Worm (Caenorhabditis elegans) whole organism, mixed stage, embryonic: Measurements from ENCODE around the gene dpy-17.

Experiments
- ceh-39 ChIP-seq: fragments of 150-350 bp; optimal IDR thresholded peaks from 2 replicates; lab custom pipeline; 2014; ENCODE audit warnings: missing biosample characterization, missing genetic modification characterization
- ceh-43 ChIP-seq: fragments of 200-800 bp; sonication (Bioruptor generic); optimal IDR thresholded peaks from 2 replicates; lab custom pipeline; 2018; ENCODE audit warnings: mild to moderate bottlenecking, missing genetic modification characterization, moderate library complexity, missing compliant biosample characterization
- ceh-83 ChIP-seq: fragments of 200-800 bp; sonication (Bioruptor generic); optimal IDR thresholded peaks from 2 replicates; lab custom pipeline; 2018; ENCODE audit warnings: mild to moderate bottlenecking, missing genetic modification characterization, missing compliant biosample characterization
- ces-1 ChIP-seq: fragments of 150-350 bp; optimal IDR thresholded peaks from 2 replicates; lab custom pipeline; 2014; ENCODE audit warnings: missing biosample characterization, missing genetic modification reagents, missing genetic modification characterization
- cnd-1 ChIP-seq: fragments of 200-800 bp; sonication (Bioruptor generic); optimal IDR thresholded peaks from 2 replicates; lab custom pipeline; 2018; ENCODE audit warnings: mild to moderate bottlenecking, missing genetic modification characterization, missing compliant biosample characterization
- flh-1 ChIP-seq: fragments of 200-800 bp; sonication (Bioruptor generic); optimal IDR thresholded peaks from 2 replicates; lab custom pipeline; 2018; ENCODE audit warnings: mild to moderate bottlenecking, missing genetic modification characterization, moderate library complexity, missing compliant biosample characterization
- hlh-1 ChIP-seq: fragments of 150-350 bp; optimal IDR thresholded peaks from 2 replicates; lab custom pipeline; 2014; ENCODE audit warnings: missing biosample characterization, missing genetic modification reagents, missing genetic modification characterization
- lin-13 ChIP-seq: fragments of 150-350 bp; optimal IDR thresholded peaks from 2 replicates; lab custom pipeline; 2014; ENCODE audit warnings: missing biosample characterization, missing genetic modification characterization
- lin-32 ChIP-seq: fragments of 200-800 bp; sonication (Bioruptor generic); optimal IDR thresholded peaks from 2 replicates; lab custom pipeline; 2018; ENCODE audit warnings: mild to moderate bottlenecking, missing genetic modification characterization, missing compliant biosample characterization
- lsy-2 ChIP-seq: fragments of 150-350 bp; optimal IDR thresholded peaks from 2 replicates; lab custom pipeline; 2014; ENCODE audit warnings: missing biosample characterization, missing genetic modification characterization
- mep-1 ChIP-seq: fragments of 150-350 bp; optimal IDR thresholded peaks from 2 replicates; lab custom pipeline; 2017; ENCODE audit warnings: missing biosample characterization, missing genetic modification reagents, missing genetic modification characterization, inconsistent platforms
- mls-2 ChIP-seq: sonication (generic microtip); optimal IDR thresholded peaks from 2 replicates; lab custom pipeline; 2016; ENCODE audit warnings: mild to moderate bottlenecking, missing genetic modification characterization, moderate library complexity, missing compliant biosample characterization
- nhr-12 ChIP-seq: fragments of 150-350 bp; optimal IDR thresholded peaks from 2 replicates; lab custom pipeline; 2014; ENCODE audit warnings: missing biosample characterization, missing genetic modification characterization
- nhr-28 ChIP-seq: fragments of 150-350 bp; optimal IDR thresholded peaks from 2 replicates; lab custom pipeline; 2014; ENCODE audit warnings: missing biosample characterization, missing genetic modification characterization
- sem-2 ChIP-seq: fragments of 200-800 bp; sonication (Bioruptor generic); optimal IDR thresholded peaks from 2 replicates; lab custom pipeline; 2018; ENCODE audit warnings: mild to moderate bottlenecking, missing genetic modification characterization, missing compliant biosample characterization
- snpc-4 ChIP-seq: fragments of 150-350 bp; optimal IDR thresholded peaks from 2 replicates; lab custom pipeline; 2014; ENCODE audit warnings: missing biosample characterization, missing genetic modification characterization
- sptf-1 ChIP-seq: sonication (generic microtip); optimal IDR thresholded peaks from 2 replicates; lab custom pipeline; 2017; ENCODE audit warnings: mild to moderate bottlenecking, missing genetic modification characterization, moderate library complexity, missing compliant biosample characterization

The dpy-17 gene

DNA sequence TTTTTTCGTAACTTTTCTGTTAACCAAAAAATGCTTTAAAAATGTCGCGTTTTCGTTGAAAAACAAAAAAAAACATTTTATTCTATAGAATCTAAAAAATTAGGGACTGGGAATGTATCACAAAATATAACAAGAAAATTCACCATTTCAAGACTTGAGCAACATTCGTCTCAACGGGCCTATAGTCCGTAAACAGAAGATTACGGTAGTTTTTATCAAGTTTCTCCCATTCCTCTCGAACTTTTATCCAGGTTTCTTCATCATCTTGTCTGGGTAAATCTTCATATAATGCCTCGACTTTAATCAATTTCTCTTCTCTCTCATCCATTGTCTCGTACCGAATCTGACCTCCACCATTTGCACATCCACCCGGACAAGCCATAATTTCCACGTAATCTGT lies 48.3 kb downstream of the dpy-17 start:
- TF ChIP-seq lin-13 (tag; lab: Kevin White, UChicago) (no peak), ceh-43 (no peak), mls-2 (tag; lab: Kevin White, UChicago) (no peak), sptf-1 (tag; lab: Kevin White, UChicago) (no peak), flh-1 (GFP tag; lab: Kevin White, UChicago) (no peak), ces-1 (GFP tag; lab: Kevin White, UChicago) (no peak), lin-32 (GFP tag; lab: Kevin White, UChicago) (no peak), nhr-28 (tag; lab: Kevin White, UChicago) (no peak), nhr-12 (no peak), lsy-2 (tag; lab: Kevin White, UChicago) (no peak), snpc-4 (tag; lab: Kevin White, UChicago) (no peak), cnd-1 (tag; lab: Kevin White, UChicago) (no peak), ceh-83 (GFP tag; lab: Kevin White, UChicago) (no peak), sem-2 (no peak), hlh-1 (no peak), mep-1 (tag; lab: Kevin White, UChicago) (no peak), ceh-39 (tag; lab: Kevin White, UChicago) (no peak)
